Worm (Caenorhabditis elegans): ENCODE results near the gene srh-75.

Gene srh-75

DNA sequence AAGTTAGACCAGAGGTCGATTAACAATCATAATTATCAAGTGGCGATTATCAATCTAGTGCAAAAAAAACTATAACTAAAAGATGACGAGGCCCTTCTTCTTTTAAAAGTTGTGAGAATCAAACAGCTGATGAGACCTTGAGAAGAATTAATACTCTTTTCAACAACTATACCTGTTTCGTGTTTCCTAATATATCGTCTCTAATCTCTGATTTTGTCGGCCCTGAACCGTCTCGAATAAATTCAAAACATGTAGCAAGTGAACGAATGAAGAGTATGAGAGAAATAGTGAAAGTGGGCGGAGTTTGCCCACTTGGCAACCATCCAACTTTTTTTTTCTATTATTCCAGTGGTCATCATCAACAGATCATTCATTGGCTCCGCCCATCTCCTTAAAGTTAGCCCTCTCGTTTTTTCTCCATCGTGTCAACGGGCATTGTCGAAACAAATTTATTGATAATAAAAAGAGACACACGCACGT, 30.6 kb upstream of the srh-75 start, which contains the start of gene Y42A5A.1:
Y42A5A.1 (plus strand) TSS at position 430 of the 480 bp plus-strand sequence.
- no peak for TF ChIP-seq sup-37 (GFP tag; optimal IDR thresholded peaks at IDR 0.05)
- no peak for TF ChIP-seq nhr-77 (tag; optimal IDR thresholded peaks at IDR 0.05)
- 0 out of 2 replicates have a peak, but pooled peaks have one; percentile 22 for TF ChIP-seq grh-1 (GFP tag; IDR thresholded peaks at IDR 0.05)
- TF ChIP-seq dsc-1 (tag; optimal IDR thresholded peaks at IDR 0.05), result no peak
- peak; percentile 49 for TF ChIP-seq blmp-1 (tag; optimal IDR thresholded peaks at IDR 0.05)
- no peak for TF ChIP-seq skn-1 (tag; optimal IDR thresholded peaks at IDR 0.05)
- TF ChIP-seq elt-2 (tag; optimal IDR thresholded peaks at IDR 0.05), result no peak
- no peak for TF ChIP-seq rnt-1 (tag; optimal IDR thresholded peaks at IDR 0.05)
- no peak for TF ChIP-seq pax-3 (tag; optimal IDR thresholded peaks at IDR 0.05)
- no peak for TF ChIP-seq egl-13 (tag; optimal IDR thresholded peaks at IDR 0.05)
- no peak for TF ChIP-seq fkh-4 (tag; optimal IDR thresholded peaks at IDR 0.05; ENCODE audit: borderline replicate concordance)
- TF ChIP-seq ceh-90 (tag; optimal IDR thresholded peaks at IDR 0.05), result no peak
- TF ChIP-seq nhr-71 (tag; optimal IDR thresholded peaks at IDR 0.05), result no peak
- no peak for TF ChIP-seq unc-98 (GFP tag; IDR thresholded peaks at IDR 0.05)
- TF ChIP-seq ces-1 (GFP tag; optimal IDR thresholded peaks at IDR 0.05), result no peak
- TF ChIP-seq aly-2 (tag; optimal IDR thresholded peaks at IDR 0.05), result no peak
- peak in 1 of 2 experiments; percentile 24 for TF ChIP-seq lsy-2 (tag; optimal IDR thresholded peaks at IDR 0.05)
- TF ChIP-seq lin-14 (GFP tag; optimal IDR thresholded peaks at IDR 0.05), result peak; percentile 31
- peak; percentile 96 for TF ChIP-seq nhr-85 (tag)
- no peak for TF ChIP-seq unc-86 (tag; optimal IDR thresholded peaks at IDR 0.05)
- TF ChIP-seq lin-15B (tag; optimal IDR thresholded peaks at IDR 0.05), result no peak
- no peak for TF ChIP-seq fkh-8 (tag; optimal IDR thresholded peaks at IDR 0.05)
- no peak for TF ChIP-seq nhr-76 (tag; optimal IDR thresholded peaks at IDR 0.05)
- no peak for TF ChIP-seq lin-39 (tag; optimal IDR thresholded peaks at IDR 0.05)

DNA sequence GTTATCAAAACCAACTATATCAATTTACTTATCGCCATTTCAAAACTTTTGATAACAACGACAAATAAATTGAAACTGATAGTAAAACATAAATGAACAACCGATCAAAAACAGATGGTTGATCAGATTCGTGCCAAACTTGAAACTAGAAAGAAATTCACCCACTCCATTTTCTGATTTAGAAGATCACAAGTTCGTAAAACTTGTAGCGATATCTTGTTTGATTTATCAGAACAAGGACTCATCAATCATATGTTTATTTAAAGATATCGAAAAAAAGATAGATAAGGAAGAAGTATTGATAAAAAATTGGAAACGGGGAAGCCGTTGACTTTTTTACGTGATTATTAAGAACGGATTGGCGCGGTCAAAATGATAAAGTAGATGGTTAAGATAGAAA, 30.2 kb upstream of the srh-75 start:
- TF ChIP-seq egl-27 (tag; optimal IDR thresholded peaks at IDR 0.05) (no peak), mep-1 (tag; optimal IDR thresholded peaks at IDR 0.05) (no peak), lin-13 (GFP tag; optimal IDR thresholded peaks at IDR 0.05) (no peak), lin-14 (GFP tag; optimal IDR thresholded peaks at IDR 0.05) (peak; percentile 32), blmp-1 (tag; optimal IDR thresholded peaks at IDR 0.05) (peak; percentile 3), fkh-4 (tag; optimal IDR thresholded peaks at IDR 0.05; ENCODE audit: borderline replicate concordance) (no peak), elt-2 (tag; optimal IDR thresholded peaks at IDR 0.05) (peak; percentile 99), hlh-4 (tag; optimal IDR thresholded peaks at IDR 0.05) (no peak), elt-3 (tag; optimal IDR thresholded peaks at IDR 0.05) (peak in 2 of 6 experiments; percentile 67 to 75), ets-5 (GFP tag; IDR thresholded peaks at IDR 0.05) (no peak), efl-1 (optimal IDR thresholded peaks at IDR 0.05) (no peak), efl-1 (GFP tag; optimal IDR thresholded peaks at IDR 0.05 in 1 of 2) (peak in 1 of 2 experiments; percentile 39), irx-1 (tag; optimal IDR thresholded peaks at IDR 0.05) (no peak), nhr-20 (tag; optimal IDR thresholded peaks at IDR 0.05) (peak; percentile 40), nhr-90 (tag; optimal IDR thresholded peaks at IDR 0.05; ENCODE audit: poor library complexity) (peak; percentile 17), nhr-71 (tag; optimal IDR thresholded peaks at IDR 0.05) (peak; percentile 8)

DNA sequence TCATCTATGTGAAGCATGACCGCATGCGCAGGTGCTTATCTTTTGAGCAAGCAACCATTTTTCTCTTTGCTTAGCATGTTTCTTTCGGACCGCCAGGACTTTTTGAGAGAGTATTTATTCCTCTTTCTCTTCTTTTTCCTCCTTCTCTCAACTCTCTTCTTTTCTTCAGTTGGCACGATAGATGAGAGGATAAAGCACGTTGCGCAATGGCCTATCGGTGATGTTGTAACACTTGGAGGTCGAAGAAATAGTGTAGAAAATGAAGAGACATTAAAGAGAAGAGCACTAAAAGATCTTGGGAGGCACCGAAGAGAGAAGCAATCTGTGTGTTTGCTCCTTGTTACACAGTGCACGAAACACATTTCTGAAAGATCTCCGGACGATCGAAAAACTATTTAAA, 26.7 kb upstream of the srh-75 start:
- TF ChIP-seq grh-1 (GFP tag; IDR thresholded peaks at IDR 0.05) (no peak), fkh-4 (tag; optimal IDR thresholded peaks at IDR 0.05; ENCODE audit: borderline replicate concordance) (peak; percentile 12), unc-62 (GFP tag; optimal IDR thresholded peaks at IDR 0.05) (no peak), nhr-84 (tag; optimal IDR thresholded peaks at IDR 0.05) (no peak), ces-1 (GFP tag; optimal IDR thresholded peaks at IDR 0.05) (no peak), ztf-4 (tag; optimal IDR thresholded peaks at IDR 0.05) (no peak), mab-9 (GFP tag; IDR thresholded peaks at IDR 0.05) (no peak), nhr-28 (tag; optimal IDR thresholded peaks at IDR 0.05) (no peak), snu-23 (GFP tag; optimal IDR thresholded peaks at IDR 0.05) (peak; percentile 64), zip-4 (GFP tag; optimal IDR thresholded peaks at IDR 0.05) (no peak), nhr-11 (tag; optimal IDR thresholded peaks at IDR 0.05) (no peak), ceh-90 (tag; optimal IDR thresholded peaks at IDR 0.05) (no peak), nhr-12 (tag; optimal IDR thresholded peaks at IDR 0.05) (no peak), lin-14 (GFP tag; optimal IDR thresholded peaks at IDR 0.05) (peak; percentile 92), nhr-85 (tag) (no peak), ceh-63 (GFP tag; optimal IDR thresholded peaks at IDR 0.05) (no peak), hlh-4 (tag; optimal IDR thresholded peaks at IDR 0.05) (no peak), rnt-1 (tag; optimal IDR thresholded peaks at IDR 0.05) (peak; percentile 84), fkh-8 (tag; optimal IDR thresholded peaks at IDR 0.05) (no peak), efl-3 (GFP tag; optimal IDR thresholded peaks at IDR 0.05) (no peak), lin-39 (tag; optimal IDR thresholded peaks at IDR 0.05) (no peak), aly-2 (tag; optimal IDR thresholded peaks at IDR 0.05) (peak; percentile 32), pag-3 (tag; optimal IDR thresholded peaks at IDR 0.05; ENCODE audit: borderline replicate concordance, insufficient read depth) (peak; percentile 88), mep-1 (tag; optimal IDR thresholded peaks at IDR 0.05) (peak; percentile 49), irx-1 (tag; optimal IDR thresholded peaks at IDR 0.05) (peak; percentile 35), elt-3 (tag; optimal IDR thresholded peaks at IDR 0.05) (no peak), C16A3.4 (tag; optimal IDR thresholded peaks at IDR 0.05) (peak; percentile 11)
